3 fruit fly cellular contexts compared by ENCODE assay signal in the genomic region with DNA sequence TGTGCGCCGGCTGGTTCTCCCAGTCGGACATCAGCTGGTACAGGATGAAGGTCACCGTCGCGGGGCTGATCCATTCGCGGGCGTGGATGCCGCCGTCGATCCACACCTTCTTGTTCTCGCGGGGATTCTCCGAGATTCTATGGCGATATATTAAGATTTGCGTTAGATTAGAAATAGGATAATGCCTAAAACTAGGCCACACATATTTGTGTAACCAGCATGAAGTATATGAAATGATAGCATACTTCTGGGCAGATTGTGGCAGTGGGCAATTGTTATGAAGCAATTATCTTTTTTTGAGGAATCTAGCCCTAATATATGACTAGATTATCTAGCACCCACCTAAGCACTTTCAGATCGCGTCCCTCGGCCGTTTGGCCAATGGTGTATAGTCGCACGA.
TF ChIP-seq lines count a peak whose summit lies in the region.

No protein-coding gene starts in this region.

- TF ChIP-seq CTCF in whole organism, embryonic (GFP tag; optimal IDR thresholded peaks at IDR 0.05; lab: Kevin White, UChicago): no peak

TF ChIP-seq in whole organism, embryonic, 481 proteins besides CTCF, POLR2A, EP300 and RAD21:
- peak; percentile 94 for TF ChIP-seq grn (GFP tag; optimal IDR thresholded peaks at IDR 0.05; lab: Kevin White, UChicago)
- no peak for TF ChIP-seq CG13894 (tag; optimal IDR thresholded peaks at IDR 0.05; lab: Kevin White, UChicago)
- TF ChIP-seq Med (GFP tag; lab: Kevin White, UChicago): peak; percentile 46

TF ChIP-seq in whole organism, prepupa, 60 proteins besides CTCF, POLR2A, EP300 and RAD21:
- TF ChIP-seq Eip78C (GFP tag; lab: Kevin White, UChicago) (peak; percentile 8), pdm3 (GFP tag; optimal IDR thresholded peaks at IDR 0.05; lab: Kevin White, UChicago) (no peak), Ets96B (tag; optimal IDR thresholded peaks at IDR 0.05; lab: Kevin White, UChicago) (no peak), CG4318 (GFP tag; optimal IDR thresholded peaks at IDR 0.05; lab: Kevin White, UChicago) (no peak)

TF ChIP-seq in whole organism, wandering third instar larva, 38 proteins besides CTCF, POLR2A, EP300 and RAD21:
- TF ChIP-seq rgr (GFP tag; optimal IDR thresholded peaks at IDR 0.05; lab: Kevin White, UChicago) (no peak), ey (GFP tag; optimal IDR thresholded peaks at IDR 0.05; lab: Kevin White, UChicago) (no peak), N (GFP tag; optimal IDR thresholded peaks at IDR 0.05; lab: Kevin White, UChicago) (peak; percentile 63), Myc (optimal IDR thresholded peaks at IDR 0.05; lab: Kevin White, UChicago) (peak; percentile 82), Rel (GFP tag; optimal IDR thresholded peaks at IDR 0.05; lab: Kevin White, UChicago) (no peak), Rel (tag; optimal IDR thresholded peaks at IDR 0.05; lab: Kevin White, UChicago) (no peak), sv (GFP tag; optimal IDR thresholded peaks at IDR 0.05; lab: Kevin White, UChicago) (no peak)
TF ChIP-seq in whole organism, wandering third instar larva: peak in this region for 2.
